Worm (Caenorhabditis elegans) whole organism, young adult: ENCODE data around the gene F38E1.3.
A peak's percentile ranks its signal among the peaks of the same experiment; 100 is the strongest.

Experiments used
- B0035.1 ChIP-seq: sonication (generic microtip); optimal IDR thresholded peaks from 2 replicates; lab custom pipeline; 2016; ENCODE audit warnings: missing genetic modification characterization, mild to moderate bottlenecking, missing compliant biosample characterization, missing genotype, missing genetic modification reagents
- C17E4.6 ChIP-seq: fragments of 200-800 bp; sonication (Bioruptor generic); IDR thresholded peaks from 2 replicates; pipeline ENCODE4 v1.3.6; 2022; ENCODE audit warnings: missing genetic modification reagents, missing genetic modification characterization, missing compliant biosample characterization
- D2030.7 ChIP-seq: fragments of 200-800 bp; sonication (Bioruptor generic); IDR thresholded peaks from 2 replicates; pipeline ENCODE4 v1.3.6; 2022; ENCODE audit warnings: missing genetic modification reagents, missing genetic modification characterization, missing compliant biosample characterization
- F23B12.7 ChIP-seq: sonication (generic microtip); optimal IDR thresholded peaks from 2 replicates; lab custom pipeline; 2017; ENCODE audit warnings: missing genetic modification characterization, mild to moderate bottlenecking, missing compliant biosample characterization, antibody characterized with exemption, moderate library complexity; ENCODE audit not compliant: insufficient read depth
- F39B2.1 ChIP-seq: fragments of 200-800 bp; sonication (Bioruptor generic); IDR thresholded peaks from 2 replicates; pipeline ENCODE4 v1.3.6; 2022; ENCODE audit warnings: missing genetic modification reagents, missing genetic modification characterization, missing compliant biosample characterization
- F49E8.2 ChIP-seq: sonication (generic microtip); optimal IDR thresholded peaks from 3 replicates; lab custom pipeline; 2017; ENCODE audit warnings: missing genetic modification characterization, mild to moderate bottlenecking, missing compliant biosample characterization, antibody characterized with exemption, moderate library complexity; ENCODE audit not compliant: insufficient read depth
- T07F8.4 ChIP-seq: sonication (generic microtip); optimal IDR thresholded peaks from 2 replicates; lab custom pipeline; 2016; ENCODE audit warnings: mild to moderate bottlenecking, missing genetic modification characterization, moderate library complexity, missing compliant biosample characterization
- Y56A3A.18 ChIP-seq: fragments of 200-800 bp; sonication (Bioruptor generic); IDR thresholded peaks from 2 replicates; pipeline ENCODE4 v1.3.6; 2022; ENCODE audit warnings: missing genetic modification reagents, missing genetic modification characterization, missing compliant biosample characterization
- Y79H2A.3 ChIP-seq: fragments of 200-800 bp; sonication (Bioruptor generic); conservative IDR thresholded peaks from 2 replicates; pipeline ENCODE4 v1.3.6; 2022; ENCODE audit warnings: missing genetic modification reagents, missing genetic modification characterization, missing compliant biosample characterization
- ama-1 ChIP-seq, 3 experiments: fragments of 150-350 bp in 1 of 3; sonication (generic microtip) in 2 of 3; optimal IDR thresholded peaks; 2 replicates each; lab custom pipeline; 2014 to 2018; ENCODE audit warnings: missing biosample characterization in 2 of 3, missing genetic modification characterization in 2 of 3, missing genetic modification reagents in 2 of 3
- attf-5 ChIP-seq: fragments of 200-800 bp; sonication (Bioruptor generic); optimal IDR thresholded peaks from 2 replicates; lab custom pipeline; 2018; ENCODE audit warnings: mild to moderate bottlenecking, missing genetic modification characterization, missing compliant biosample characterization
- ccch-3 ChIP-seq: fragments of 200-800 bp; sonication (Bioruptor generic); optimal IDR thresholded peaks from 2 replicates; lab custom pipeline; 2018; ENCODE audit warnings: mild to moderate bottlenecking, missing genetic modification characterization, missing compliant biosample characterization
- cebp-2 ChIP-seq: fragments of 200-800 bp; sonication (Bioruptor generic); IDR thresholded peaks from 2 replicates; pipeline ENCODE4 v1.3.6; 2022; ENCODE audit warnings: missing genetic modification characterization, missing compliant biosample characterization
- ceh-27 ChIP-seq: fragments of 200-800 bp; sonication (Bioruptor generic); optimal IDR thresholded peaks from 2 replicates; lab custom pipeline; 2018; ENCODE audit warnings: mild to moderate bottlenecking, missing genetic modification characterization, moderate library complexity, missing compliant biosample characterization
- ceh-40 ChIP-seq: fragments of 200-800 bp; sonication (Bioruptor generic); IDR thresholded peaks from 2 replicates; pipeline ENCODE4 v1.3.6; 2022; ENCODE audit warnings: missing genetic modification characterization, missing compliant biosample characterization
- dox-1 ChIP-seq: fragments of 200-800 bp; sonication (Bioruptor generic); IDR thresholded peaks from 2 replicates; pipeline ENCODE4 v1.3.6; 2022; ENCODE audit warnings: missing genetic modification reagents, missing genetic modification characterization, missing compliant biosample characterization
- dpff-1 ChIP-seq: sonication (generic microtip); optimal IDR thresholded peaks from 2 replicates; lab custom pipeline; 2017; ENCODE audit warnings: mild to moderate bottlenecking, missing genetic modification characterization, missing compliant biosample characterization
- efl-1 ChIP-seq: fragments of 150-350 bp; optimal IDR thresholded peaks from 2 replicates; lab custom pipeline; 2014; ENCODE audit warnings: missing biosample characterization, missing genetic modification reagents, missing genetic modification characterization
- egrh-3 ChIP-seq: fragments of 200-800 bp; sonication (Bioruptor generic); IDR thresholded peaks from 2 replicates; pipeline ENCODE4 v1.3.6; 2022; ENCODE audit warnings: missing genetic modification reagents, missing genetic modification characterization, missing compliant biosample characterization
- hmg-20 ChIP-seq: fragments of 200-800 bp; sonication (Bioruptor generic); IDR thresholded peaks from 2 replicates; pipeline ENCODE4 v1.3.6; 2022; ENCODE audit warnings: missing genetic modification reagents, missing genetic modification characterization, missing compliant biosample characterization
- hrde-1 ChIP-seq: sonication (generic microtip); optimal IDR thresholded peaks from 2 replicates; lab custom pipeline; 2016; ENCODE audit warnings: missing genetic modification characterization, mild to moderate bottlenecking, missing compliant biosample characterization, moderate library complexity, missing genotype, missing genetic modification reagents, borderline replicate concordance
- hsf-1 ChIP-seq: fragments of 200-800 bp; sonication (Bioruptor generic); IDR thresholded peaks from 2 replicates; pipeline ENCODE4 v1.3.6; 2022; ENCODE audit warnings: missing genetic modification reagents, missing genetic modification characterization, missing compliant biosample characterization
- lin-26 ChIP-seq: fragments of 200-800 bp; sonication (Bioruptor generic); IDR thresholded peaks from 2 replicates; pipeline ENCODE4 v1.3.6; 2022; ENCODE audit warnings: missing genetic modification reagents, missing genetic modification characterization, missing compliant biosample characterization
- lin-54 ChIP-seq: fragments of 200-800 bp; sonication (Bioruptor generic); optimal IDR thresholded peaks from 2 replicates; lab custom pipeline; 2018; ENCODE audit warnings: mild to moderate bottlenecking, missing genetic modification characterization, missing compliant biosample characterization
- madf-10 ChIP-seq: sonication (generic microtip); optimal IDR thresholded peaks from 2 replicates; lab custom pipeline; 2016; ENCODE audit warnings: mild to moderate bottlenecking, missing genetic modification characterization, missing compliant biosample characterization
- madf-3 ChIP-seq: fragments of 200-800 bp; sonication (Bioruptor generic); IDR thresholded peaks from 2 replicates; pipeline ENCODE4 v1.3.6; 2022; ENCODE audit warnings: missing genetic modification reagents, missing genetic modification characterization, missing compliant biosample characterization
- madf-6 ChIP-seq: fragments of 200-800 bp; sonication (Bioruptor generic); IDR thresholded peaks from 2 replicates; pipeline ENCODE4 v1.3.6; 2022; ENCODE audit warnings: missing genetic modification reagents, missing genetic modification characterization, missing compliant biosample characterization
- nfya-2 ChIP-seq: fragments of 200-800 bp; sonication (Bioruptor generic); IDR thresholded peaks from 2 replicates; pipeline ENCODE4 v1.3.6; 2022; ENCODE audit warnings: missing genetic modification reagents, missing genetic modification characterization, missing compliant biosample characterization
- nfyb-1 ChIP-seq: fragments of 200-800 bp; sonication (Bioruptor generic); IDR thresholded peaks from 2 replicates; pipeline ENCODE4 v1.3.6; 2022; ENCODE audit warnings: missing genetic modification reagents, missing genetic modification characterization, missing compliant biosample characterization
- nhr-27 ChIP-seq: fragments of 200-800 bp; sonication (Bioruptor generic); optimal IDR thresholded peaks from 2 replicates; lab custom pipeline; 2018; ENCODE audit warnings: mild to moderate bottlenecking, missing genetic modification characterization, moderate library complexity, missing compliant biosample characterization
- pbrm-1 ChIP-seq: fragments of 200-800 bp; sonication (Bioruptor generic); IDR thresholded peaks from 2 replicates; pipeline ENCODE4 v1.3.6; 2022; ENCODE audit warnings: missing genetic modification reagents, missing genetic modification characterization, missing compliant biosample characterization
- repo-1 ChIP-seq: sonication (generic microtip); optimal IDR thresholded peaks from 2 replicates; lab custom pipeline; 2017; ENCODE audit warnings: mild to moderate bottlenecking, missing genetic modification characterization, missing compliant biosample characterization
- snpc-1.1 ChIP-seq: sonication (generic microtip); optimal IDR thresholded peaks from 2 replicates; lab custom pipeline; 2017; ENCODE audit warnings: missing genetic modification characterization, mild to moderate bottlenecking, missing compliant biosample characterization, antibody characterized with exemption, moderate library complexity, missing genotype, missing genetic modification reagents; ENCODE audit not compliant: insufficient read depth
- snpc-4 ChIP-seq, 5 experiments: fragments of 150-350 bp in 1 of 5; sonication (generic microtip) in 4 of 5; optimal IDR thresholded peaks; 2 replicates each; lab custom pipeline; 2014 to 2018; ENCODE audit warnings: missing genetic modification characterization in 5 of 5, missing biosample characterization in 3 of 5, antibody characterized with exemption in 2 of 5, mild to moderate bottlenecking in 2 of 5, missing compliant biosample characterization in 2 of 5, missing genotype in 2 of 5, moderate library complexity in 2 of 5, missing genetic modification reagents in 1 of 5
- ztf-26 ChIP-seq: sonication (generic microtip); optimal IDR thresholded peaks from 2 replicates; lab custom pipeline; 2017; ENCODE audit warnings: missing genetic modification characterization, missing compliant biosample characterization
- ztf-28 ChIP-seq: fragments of 200-800 bp; sonication (Bioruptor generic); IDR thresholded peaks from 2 replicates; pipeline ENCODE4 v1.3.6; 2022; ENCODE audit warnings: missing genetic modification reagents, missing genetic modification characterization, missing compliant biosample characterization

Gene F38E1.3

ce11 chrV:8415113-8415530, 39.2 kb downstream of the F38E1.3 start (continued):
- peak; percentile 86 for TF ChIP-seq madf-6 (GFP tag; lab: Robert Waterston, UW)
- TF ChIP-seq D2030.7 = peak; percentile 75
- peak; percentile 85 for TF ChIP-seq hsf-1 (GFP tag; lab: Robert Waterston, UW)
- no peak for TF ChIP-seq dpff-1 (tag; lab: Kevin White, UChicago)
- no peak for TF ChIP-seq ceh-40 (GFP tag; lab: Robert Waterston, UW)
- TF ChIP-seq nhr-27 (tag; lab: Kevin White, UChicago) = no peak
- 0 out of 2 replicates have a peak, but pooled peaks have one; percentile 58 for TF ChIP-seq ztf-28 (GFP tag; lab: Robert Waterston, UW)
- peak; percentile 30 for TF ChIP-seq snpc-1.1 (tag; lab: Kevin White, UChicago)
- no peak; the same call in 1 of the 2 replicates for TF ChIP-seq C17E4.6
- peak; percentile 27 for TF ChIP-seq repo-1 (tag; lab: Kevin White, UChicago)
- peak; percentile 74 for TF ChIP-seq lin-26 (GFP tag; lab: Robert Waterston, UW)
- peak; percentile 72 for TF ChIP-seq lin-54
- peak; percentile 86 for TF ChIP-seq madf-3 (GFP tag; lab: Robert Waterston, UW)
- 0 out of 2 replicates have a peak, but pooled peaks have one; percentile 62 for TF ChIP-seq Y56A3A.18 (GFP tag; lab: Robert Waterston, UW)
- no peak for TF ChIP-seq ztf-26 (tag; lab: Kevin White, UChicago)
- peak; percentile 94 for TF ChIP-seq Y79H2A.3 (GFP tag; lab: Robert Waterston, UW)
- TF ChIP-seq ceh-27 = no peak
- peak; percentile 38 for TF ChIP-seq pbrm-1
- 0 out of 2 replicates have a peak, but pooled peaks have one; percentile 20 for TF ChIP-seq cebp-2 (GFP tag; lab: Robert Waterston, UW)
- no peak for TF ChIP-seq T07F8.4 (tag; lab: Kevin White, UChicago)
- TF ChIP-seq nfya-2 (GFP tag; lab: Robert Waterston, UW) = 0 out of 2 replicates have a peak, but pooled peaks have one; percentile 5
- peak; percentile 79 for TF ChIP-seq hrde-1 (tag; lab: Kevin White, UChicago)
- peak; percentile 70 for TF ChIP-seq nfyb-1 (GFP tag; lab: Robert Waterston, UW)
- TF ChIP-seq snpc-4 (GFP tag; optimal IDR thresholded peaks at IDR 0.05; lab: Kevin White, UChicago) = no peak
- peak in 2 of 4 experiments; percentile 44 to 52 for TF ChIP-seq snpc-4 (tag; optimal IDR thresholded peaks at IDR 0.05; lab: Kevin White, UChicago)
- 0 out of 2 replicates have a peak, but pooled peaks have one; percentile 9 for TF ChIP-seq hmg-20 (GFP tag; lab: Robert Waterston, UW)

DNA sequence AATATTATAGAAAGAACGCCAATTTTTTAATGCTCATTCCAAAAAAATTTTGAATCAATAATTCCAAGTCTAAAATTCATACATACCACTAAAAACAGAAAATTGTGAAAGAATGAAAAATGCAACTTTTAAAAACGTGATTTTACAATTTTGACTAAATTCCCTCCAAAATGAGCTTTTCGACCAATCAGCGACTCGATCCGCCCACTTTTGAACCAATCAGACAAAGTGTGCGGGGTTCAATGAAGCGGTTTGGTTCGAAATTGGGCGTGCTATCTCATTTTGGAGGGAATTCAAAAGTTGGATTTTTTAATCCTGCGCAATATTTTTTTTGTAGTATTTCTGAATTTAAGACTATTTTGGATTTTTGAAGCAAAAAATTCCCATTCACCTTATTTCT, 41.3 kb downstream of the F38E1.3 start:
- TF ChIP-seq efl-1 (GFP tag; lab: Kevin White, UChicago) = no peak
- TF ChIP-seq B0035.1 (tag; lab: Kevin White, UChicago) = no peak
- no peak for TF ChIP-seq madf-6 (GFP tag; lab: Robert Waterston, UW)
- no peak for TF ChIP-seq F23B12.7 (tag; lab: Kevin White, UChicago)
- no peak for TF ChIP-seq ama-1 (optimal IDR thresholded peaks at IDR 0.05; lab: Kevin White, UChicago)
- no peak for TF ChIP-seq ama-1 (GFP tag; optimal IDR thresholded peaks at IDR 0.05; lab: Kevin White, UChicago)
- no peak for TF ChIP-seq egrh-3 (GFP tag; lab: Robert Waterston, UW)
- TF ChIP-seq madf-10 = no peak
- TF ChIP-seq dox-1 (GFP tag; lab: Robert Waterston, UW) = no peak
- TF ChIP-seq attf-5 (GFP tag; lab: Kevin White, UChicago) = no peak
- TF ChIP-seq F39B2.1 (GFP tag; lab: Robert Waterston, UW) = no peak
- TF ChIP-seq cebp-2 (GFP tag; lab: Robert Waterston, UW) = no peak
- TF ChIP-seq T07F8.4 (tag; lab: Kevin White, UChicago) = no peak
- no peak for TF ChIP-seq ccch-3 (GFP tag; lab: Kevin White, UChicago)
- no peak for TF ChIP-seq F49E8.2
- TF ChIP-seq ztf-26 (tag; lab: Kevin White, UChicago) = no peak
